Fruit fly (Drosophila melanogaster): ENCODE data around the gene fz3.

DNA sequence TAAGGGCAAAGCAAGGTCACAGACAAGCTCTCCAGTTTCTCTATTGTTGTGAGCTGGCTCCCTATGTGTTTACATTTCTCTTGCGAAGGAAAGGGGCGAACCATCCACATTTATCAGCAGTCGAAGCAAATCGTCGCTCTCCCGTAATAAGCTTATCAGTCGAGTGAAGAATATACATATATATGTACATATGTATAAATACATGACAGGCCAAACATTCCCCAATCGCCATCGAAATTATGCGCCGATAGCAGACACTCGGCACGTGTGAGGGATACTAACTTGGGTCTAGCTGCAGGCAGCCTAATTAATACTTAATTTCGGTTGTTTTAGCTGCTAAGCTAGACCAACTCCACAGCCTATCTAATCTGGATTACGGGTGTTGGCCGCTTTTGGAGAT, 12.9 kb upstream of the fz3 start:
- TF ChIP-seq CTCF (optimal IDR thresholded peaks at IDR 0.05) (no peak), CG8478 (optimal IDR thresholded peaks at IDR 0.05) (no peak)
